Worm (Caenorhabditis elegans): ENCODE results near the gene faah-1.
A peak's percentile ranks its signal among the peaks of the same experiment; 100 is the strongest.

Gene faah-1

ce11 chrIV:8113161-8113560 lies 46.0 kb upstream of the faah-1 start, which contains the start of gene Y42H9AR.1:
TSS of gene Y42H9AR.1 (plus strand) at chrIV:8113393.
- TF ChIP-seq crh-2 (tag; optimal IDR thresholded peaks at IDR 0.05) (peak; percentile 86), ceh-82 (tag; optimal IDR thresholded peaks at IDR 0.05) (no peak), lsy-2 (tag; optimal IDR thresholded peaks at IDR 0.05) (no peak), fos-1 (tag; optimal IDR thresholded peaks at IDR 0.05) (no peak), Y55F3AM.14 (GFP tag; optimal IDR thresholded peaks at IDR 0.05) (no peak), R02D3.7 (tag; optimal IDR thresholded peaks at IDR 0.05) (no peak), ama-1 (optimal IDR thresholded peaks at IDR 0.05) (no peak), nhr-25 (tag; optimal IDR thresholded peaks at IDR 0.05) (no peak), ztf-11 (tag; optimal IDR thresholded peaks at IDR 0.05) (no peak), sma-9 (GFP tag; optimal IDR thresholded peaks at IDR 0.05) (no peak), sma-9 (tag; optimal IDR thresholded peaks at IDR 0.05) (no peak), F13H6.1 (tag; optimal IDR thresholded peaks at IDR 0.05) (no peak), nhr-12 (tag; optimal IDR thresholded peaks at IDR 0.05) (no peak), ztf-1 (GFP tag; conservative IDR thresholded peaks at IDR 0.05) (no peak), mdl-1 (tag; optimal IDR thresholded peaks at IDR 0.05) (peak in 1 of 2 experiments; percentile 51), nhr-11 (tag; optimal IDR thresholded peaks at IDR 0.05) (no peak), elt-1 (tag; optimal IDR thresholded peaks at IDR 0.05) (no peak), zag-1 (tag; optimal IDR thresholded peaks at IDR 0.05) (no peak), skn-1 (tag; optimal IDR thresholded peaks at IDR 0.05) (no peak), lin-11 (tag; optimal IDR thresholded peaks at IDR 0.05) (no peak), alr-1 (tag; optimal IDR thresholded peaks at IDR 0.05) (no peak), mab-5 (tag; optimal IDR thresholded peaks at IDR 0.05) (peak; percentile 9)

ce11 chrIV:8114535-8114934 lies 44.7 kb upstream of the faah-1 start:
- TF ChIP-seq ceh-16 (tag; optimal IDR thresholded peaks at IDR 0.05) = no peak
- no peak for TF ChIP-seq nhr-10 (tag; optimal IDR thresholded peaks at IDR 0.05)
- no peak for TF ChIP-seq mbf-1 (tag; optimal IDR thresholded peaks at IDR 0.05)
- TF ChIP-seq R02D3.7 (tag; optimal IDR thresholded peaks at IDR 0.05) = no peak
- no peak for TF ChIP-seq skn-1 (tag; optimal IDR thresholded peaks at IDR 0.05)
- no peak for TF ChIP-seq Y55F3AM.14 (GFP tag; optimal IDR thresholded peaks at IDR 0.05)
- TF ChIP-seq ztf-4 (tag; optimal IDR thresholded peaks at IDR 0.05) = no peak
- TF ChIP-seq snpc-4 (tag; optimal IDR thresholded peaks at IDR 0.05) = no peak
- no peak for TF ChIP-seq ztf-11 (tag; optimal IDR thresholded peaks at IDR 0.05)
- TF ChIP-seq mdl-1 (tag; optimal IDR thresholded peaks at IDR 0.05) = no peak
- TF ChIP-seq unc-55 (GFP tag; optimal IDR thresholded peaks at IDR 0.05) = no peak
- no peak for TF ChIP-seq nhr-25 (tag; optimal IDR thresholded peaks at IDR 0.05)
- no peak for TF ChIP-seq nhr-129 (tag; optimal IDR thresholded peaks at IDR 0.05)
- no peak for TF ChIP-seq aly-2 (tag; optimal IDR thresholded peaks at IDR 0.05)
- no peak for TF ChIP-seq unc-39 (tag; optimal IDR thresholded peaks at IDR 0.05)
- TF ChIP-seq lin-13 (GFP tag; optimal IDR thresholded peaks at IDR 0.05) = no peak

ce11 chrIV:8115462-8115861 lies 43.7 kb upstream of the faah-1 start, which contains the start of gene irld-8:
TSS of gene irld-8 (plus strand) at chrIV:8115762.
- TF ChIP-seq nhr-6 (tag; optimal IDR thresholded peaks at IDR 0.05) = no peak
- TF ChIP-seq lin-13 (GFP tag; optimal IDR thresholded peaks at IDR 0.05) = no peak
- no peak for TF ChIP-seq R02D3.7 (tag; optimal IDR thresholded peaks at IDR 0.05)
- no peak for TF ChIP-seq aly-2 (tag; optimal IDR thresholded peaks at IDR 0.05)
- no peak for TF ChIP-seq ztf-1 (GFP tag; conservative IDR thresholded peaks at IDR 0.05)
- no peak for TF ChIP-seq unc-39 (tag; optimal IDR thresholded peaks at IDR 0.05)
- TF ChIP-seq snpc-4 (tag; optimal IDR thresholded peaks at IDR 0.05) = no peak
- no peak for TF ChIP-seq nhr-77 (tag; optimal IDR thresholded peaks at IDR 0.05)
- no peak for TF ChIP-seq nhr-10 (tag; optimal IDR thresholded peaks at IDR 0.05)
- no peak for TF ChIP-seq dmd-4 (tag; optimal IDR thresholded peaks at IDR 0.05)
- no peak for TF ChIP-seq lsy-2 (tag; optimal IDR thresholded peaks at IDR 0.05)
- no peak for TF ChIP-seq nhr-23 (tag; optimal IDR thresholded peaks at IDR 0.05)
- no peak for TF ChIP-seq unc-55 (GFP tag; optimal IDR thresholded peaks at IDR 0.05)
- no peak for TF ChIP-seq zag-1 (tag; optimal IDR thresholded peaks at IDR 0.05)
- no peak for TF ChIP-seq blmp-1 (tag; optimal IDR thresholded peaks at IDR 0.05; ENCODE audit: insufficient read depth)
- TF ChIP-seq unc-62 (GFP tag; optimal IDR thresholded peaks at IDR 0.05) = no peak
- no peak for TF ChIP-seq nhr-11 (tag; optimal IDR thresholded peaks at IDR 0.05)
- no peak for TF ChIP-seq peb-1 (tag; optimal IDR thresholded peaks at IDR 0.05)
- no peak for TF ChIP-seq egl-27 (tag; optimal IDR thresholded peaks at IDR 0.05)
- TF ChIP-seq ztf-11 (tag; optimal IDR thresholded peaks at IDR 0.05) = no peak
